Worm (Caenorhabditis elegans) whole organism, L1 larva: ENCODE data around the gene act-2.

Experiments used
- ets-5 ChIP-seq: fragments of 200-800 bp; sonication (Bioruptor generic); IDR thresholded peaks from 2 replicates; pipeline ENCODE4 v1.3.6; 2022; ENCODE audit warnings: missing genetic modification characterization, missing compliant biosample characterization
- grh-1 ChIP-seq: fragments of 200-800 bp; sonication (Bioruptor generic); IDR thresholded peaks from 2 replicates; pipeline ENCODE4 v1.3.6; 2022; ENCODE audit warnings: missing genetic modification reagents, missing genetic modification characterization, missing compliant biosample characterization
- jun-1 ChIP-seq: fragments of 150-350 bp; optimal IDR thresholded peaks from 2 replicates; lab custom pipeline; 2014; ENCODE audit warnings: missing biosample characterization, missing genetic modification reagents, missing genetic modification characterization
- pag-3 ChIP-seq: sonication (generic microtip); optimal IDR thresholded peaks from 2 replicates; lab custom pipeline; 2017; ENCODE audit warnings: missing genetic modification characterization, mild to moderate bottlenecking, missing compliant biosample characterization, antibody characterized with exemption, borderline replicate concordance; ENCODE audit not compliant: insufficient read depth

DNA sequence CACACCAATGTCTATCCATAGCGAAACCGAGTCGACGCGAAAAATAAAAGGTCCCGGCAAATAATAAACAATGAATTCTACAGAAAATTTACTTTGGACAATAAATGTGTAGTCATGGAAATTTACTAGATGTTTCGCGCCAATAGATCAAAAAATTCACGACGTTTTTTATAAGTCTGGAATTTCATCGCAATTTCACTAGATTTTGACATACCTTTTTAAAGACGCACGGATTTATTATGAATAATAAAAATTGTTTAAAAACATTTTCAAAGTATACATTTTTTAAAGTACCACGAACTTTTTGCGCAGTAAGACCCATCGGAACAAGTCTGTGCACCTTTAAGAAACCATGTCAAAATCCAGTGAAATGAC is 1.9 kb downstream of the act-2 start:
- TF ChIP-seq ets-5 (no peak), pag-3 (tag; lab: Kevin White, UChicago) (no peak), jun-1 (tag; lab: Kevin White, UChicago) (no peak), grh-1 (no peak)
